Worm (Caenorhabditis elegans) whole organism, L4 larva: ENCODE results near the gene F11G11.13.
"Not testable (repeated sequence)": the region's sequence is repeated elsewhere in the genome, so short reads cannot be mapped to it uniquely, and the experiment has no call there.

Experiments
- F10B5.3 ChIP-seq: sonication (generic microtip); optimal IDR thresholded peaks from 2 replicates; lab custom pipeline; 2016; ENCODE audit warnings: mild to moderate bottlenecking, missing genetic modification characterization, missing compliant biosample characterization
- F26F4.8 ChIP-seq: fragments of 200-800 bp; sonication (Bioruptor generic); conservative IDR thresholded peaks from 2 replicates; pipeline ENCODE4 v1.3.6; 2022; ENCODE audit warnings: missing genetic modification characterization, missing compliant biosample characterization
- F37D6.2 ChIP-seq: sonication (generic microtip); optimal IDR thresholded peaks from 2 replicates; lab custom pipeline; 2016; ENCODE audit warnings: mild to moderate bottlenecking, missing genetic modification characterization, missing compliant biosample characterization
- F49E8.2 ChIP-seq: sonication (generic microtip); optimal IDR thresholded peaks from 2 replicates; lab custom pipeline; 2016; ENCODE audit warnings: missing compliant biosample characterization, mild to moderate bottlenecking, missing genetic modification characterization, borderline replicate concordance
- R02D3.7 ChIP-seq: fragments of 150-350 bp; sonication (generic microtip); optimal IDR thresholded peaks from 3 replicates; lab custom pipeline; 2014; ENCODE audit warnings: missing biosample characterization, missing genetic modification characterization
- T20F7.1 ChIP-seq: fragments of 200-800 bp; sonication (Bioruptor generic); optimal IDR thresholded peaks from 2 replicates; lab custom pipeline; 2018; ENCODE audit warnings: mild to moderate bottlenecking, missing genetic modification characterization, missing compliant biosample characterization
- T26A8.4 ChIP-seq: fragments of 200-800 bp; sonication (Bioruptor generic); IDR thresholded peaks from 2 replicates; pipeline ENCODE4 v1.3.6; 2022; ENCODE audit warnings: missing genetic modification characterization, missing compliant biosample characterization
- Y75B8A.6 ChIP-seq: fragments of 200-800 bp; sonication (Bioruptor generic); IDR thresholded peaks from 2 replicates; pipeline ENCODE4 v1.3.6; 2022; ENCODE audit warnings: missing genetic modification reagents, missing genetic modification characterization, missing compliant biosample characterization
- aha-1 ChIP-seq: fragments of 150-350 bp; peaks from one replicate; lab custom pipeline; 2014; ENCODE audit warnings: missing biosample characterization, missing genetic modification characterization
- ama-1 ChIP-seq: fragments of 150-350 bp; optimal IDR thresholded peaks from 2 replicates; lab custom pipeline; 2014; ENCODE audit warnings: inconsistent platforms, mixed read lengths
- arid-1 ChIP-seq: fragments of 200-800 bp; sonication (Bioruptor generic); conservative IDR thresholded peaks from 2 replicates; pipeline ENCODE4 v1.3.6; 2022; ENCODE audit warnings: missing genetic modification reagents, missing genetic modification characterization, missing compliant biosample characterization
- ceh-28 ChIP-seq: fragments of 150-350 bp; optimal IDR thresholded peaks from 2 replicates; lab custom pipeline; 2014; ENCODE audit warnings: missing biosample characterization, missing genetic modification reagents, missing genetic modification characterization
- cey-2 ChIP-seq: sonication (generic microtip); optimal IDR thresholded peaks from 3 replicates; lab custom pipeline; 2017; ENCODE audit warnings: missing genetic modification characterization, mild to moderate bottlenecking, missing compliant biosample characterization, antibody characterized with exemption, borderline replicate concordance; ENCODE audit not compliant: insufficient read depth
- daf-16 ChIP-seq, 3 experiments: sonication (generic microtip); optimal IDR thresholded peaks; 2 replicates each; lab custom pipeline; 2016 to 2017; ENCODE audit warnings: missing genetic modification characterization in 3 of 3, missing genetic modification reagents in 3 of 3, mild to moderate bottlenecking in 2 of 3, missing compliant biosample characterization in 2 of 3, missing biosample characterization in 1 of 3, moderate library complexity in 1 of 3
- daf-19 ChIP-seq: fragments of 200-800 bp; sonication (Bioruptor generic); conservative IDR thresholded peaks from 2 replicates; pipeline ENCODE4 v1.3.6; 2022; ENCODE audit warnings: missing genetic modification characterization, missing compliant biosample characterization
- dpl-1 ChIP-seq: fragments of 150-350 bp; optimal IDR thresholded peaks from 2 replicates; lab custom pipeline; 2014; ENCODE audit warnings: missing biosample characterization, missing genetic modification reagents, missing genetic modification characterization
- dve-1 ChIP-seq: sonication (generic microtip); optimal IDR thresholded peaks from 2 replicates; lab custom pipeline; 2017; ENCODE audit warnings: antibody characterized with exemption, mild to moderate bottlenecking, missing genetic modification characterization, missing compliant biosample characterization; ENCODE audit not compliant: insufficient read depth
- hlh-11 ChIP-seq: fragments of 200-800 bp; sonication (Bioruptor generic); optimal IDR thresholded peaks from 2 replicates; lab custom pipeline; 2018; ENCODE audit warnings: mild to moderate bottlenecking, missing genetic modification characterization, missing compliant biosample characterization
- hlh-30 ChIP-seq: sonication (generic microtip); optimal IDR thresholded peaks from 2 replicates; lab custom pipeline; 2017; ENCODE audit warnings: antibody characterized with exemption, mild to moderate bottlenecking, missing genetic modification characterization, missing compliant biosample characterization; ENCODE audit not compliant: insufficient read depth
- lim-7 ChIP-seq: fragments of 200-800 bp; sonication (Bioruptor generic); IDR thresholded peaks from 2 replicates; pipeline ENCODE4 v1.3.6; 2022; ENCODE audit warnings: missing genetic modification characterization, missing compliant biosample characterization
- lin-13 ChIP-seq: fragments of 150-350 bp; optimal IDR thresholded peaks from 2 replicates; lab custom pipeline; 2014; ENCODE audit warnings: missing biosample characterization, missing genetic modification reagents, missing genetic modification characterization
- lin-38 ChIP-seq: fragments of 200-800 bp; sonication (Bioruptor generic); IDR thresholded peaks from 2 replicates; pipeline ENCODE4 v1.3.6; 2022; ENCODE audit warnings: missing genetic modification reagents, missing genetic modification characterization, missing compliant biosample characterization
- lsy-2 ChIP-seq, 2 experiments: fragments of 150-350 bp in 1 of 2; sonication (generic microtip) in 1 of 2; optimal IDR thresholded peaks; 2 replicates each; lab custom pipeline; 2014 to 2017; ENCODE audit warnings: missing biosample characterization in 2 of 2, missing genetic modification characterization in 2 of 2
- mep-1 ChIP-seq: fragments of 150-350 bp; sonication (generic microtip); optimal IDR thresholded peaks from 3 replicates; lab custom pipeline; 2014; ENCODE audit warnings: missing biosample characterization, missing genetic modification characterization
- mes-2 ChIP-seq: sonication (generic microtip); optimal IDR thresholded peaks from 2 replicates; lab custom pipeline; 2016; ENCODE audit warnings: missing genotype, mild to moderate bottlenecking, missing genetic modification characterization, missing compliant biosample characterization; ENCODE audit not compliant: poor library complexity, severe bottlenecking
- mxl-3 ChIP-seq: fragments of 200-800 bp; sonication (Bioruptor generic); optimal IDR thresholded peaks from 2 replicates; lab custom pipeline; 2018; ENCODE audit warnings: mild to moderate bottlenecking, missing genetic modification characterization, missing compliant biosample characterization
- nhr-102 ChIP-seq: sonication (generic microtip); optimal IDR thresholded peaks from 2 replicates; lab custom pipeline; 2016; ENCODE audit warnings: mild to moderate bottlenecking, missing genetic modification characterization, moderate library complexity, missing compliant biosample characterization
- nhr-11 ChIP-seq: fragments of 150-350 bp; optimal IDR thresholded peaks from 2 replicates; lab custom pipeline; 2014; ENCODE audit warnings: missing biosample characterization, missing genetic modification characterization
- nhr-48 ChIP-seq: sonication (generic microtip); optimal IDR thresholded peaks from 2 replicates; lab custom pipeline; 2016; ENCODE audit warnings: mild to moderate bottlenecking, missing genetic modification characterization, missing compliant biosample characterization
- pha-4 ChIP-seq, 2 experiments: fragments of 150-350 bp in 1 of 2; fragments of 200-800 bp in 1 of 2; sonication (Bioruptor generic) in 1 of 2; IDR thresholded peaks in 1 of 2; optimal IDR thresholded peaks in 1 of 2; 2 replicates each; pipeline versions ENCODE4 v1.3.6 to Lab custom; 2014 to 2022; ENCODE audit warnings: missing genetic modification characterization in 2 of 2, missing genetic modification reagents in 2 of 2, missing biosample characterization in 1 of 2, missing compliant biosample characterization in 1 of 2
- rbr-2 ChIP-seq: sonication (generic microtip); optimal IDR thresholded peaks from 2 replicates; lab custom pipeline; 2016; ENCODE audit warnings: missing genotype, missing genetic modification characterization, missing compliant biosample characterization
- spr-1 ChIP-seq: sonication (generic microtip); optimal IDR thresholded peaks from 2 replicates; lab custom pipeline; 2016; ENCODE audit warnings: mild to moderate bottlenecking, missing genetic modification characterization, missing compliant biosample characterization
- tra-1 ChIP-seq: fragments of 200-800 bp; sonication (Bioruptor generic); IDR thresholded peaks from 2 replicates; pipeline ENCODE4 v1.3.6; 2022; ENCODE audit warnings: missing genetic modification reagents, missing genetic modification characterization, missing compliant biosample characterization
- zfp-2 ChIP-seq: sonication (generic microtip); optimal IDR thresholded peaks from 2 replicates; lab custom pipeline; 2016; ENCODE audit warnings: mild to moderate bottlenecking, missing genetic modification characterization, missing compliant biosample characterization
- zip-11 ChIP-seq: fragments of 200-800 bp; sonication (Bioruptor generic); IDR thresholded peaks from 2 replicates; pipeline ENCODE4 v1.3.6; 2022; ENCODE audit warnings: missing genetic modification characterization, missing compliant biosample characterization

F11G11.13 gene

DNA sequence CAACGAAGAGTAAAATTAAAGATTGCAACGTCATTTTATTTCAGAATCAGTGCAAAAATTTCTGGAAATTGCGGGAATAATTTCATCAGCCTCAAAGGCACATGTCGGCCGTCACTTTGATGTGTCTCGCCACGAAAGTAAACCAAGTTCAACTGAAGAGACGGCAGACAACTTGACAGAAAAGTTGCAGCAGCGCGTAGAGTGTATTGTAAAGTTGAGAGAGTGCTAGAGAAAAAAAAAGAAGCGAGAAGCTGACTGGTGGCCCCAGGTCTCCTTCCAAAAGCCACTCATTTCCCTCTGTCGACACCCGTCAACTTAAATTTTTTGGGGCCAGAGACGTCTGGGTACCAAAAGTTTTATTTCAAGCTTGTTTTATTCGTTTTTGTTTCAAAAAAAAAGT is 28.3 kb upstream of the F11G11.13 start (continued):
- peak; percentile 80 for TF ChIP-seq mxl-3 (GFP tag; lab: Kevin White, UChicago)
- TF ChIP-seq ceh-28 (tag; lab: Kevin White, UChicago): no peak
- no peak for TF ChIP-seq R02D3.7 (tag; lab: Kevin White, UChicago)
- TF ChIP-seq, all 104 proteins: peak for 40

DNA sequence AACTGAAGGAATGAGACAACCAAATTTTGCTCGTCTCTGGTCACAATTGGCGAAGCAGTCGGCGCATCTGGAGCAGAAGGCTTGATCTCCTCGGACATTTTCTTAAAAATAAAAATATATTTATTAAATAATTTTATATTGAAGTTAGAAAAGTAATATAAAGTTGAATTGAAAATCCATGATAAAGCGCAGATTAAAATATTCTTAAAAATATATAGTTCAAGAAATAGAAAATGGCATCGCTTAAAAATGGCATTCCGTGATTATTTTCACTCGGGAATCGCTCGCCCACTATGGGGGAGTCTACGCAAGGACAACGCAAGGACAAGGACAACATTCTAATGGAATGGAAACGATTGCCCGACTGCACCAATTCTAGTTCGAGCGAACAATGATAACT is 27.7 kb upstream of the F11G11.13 start, which contains the start of gene sgt-1:
Gene sgt-1 (minus strand): TSS at position 101 of the 400 bp plus-strand sequence.
- not testable (repeated sequence) for TF ChIP-seq zip-11 (GFP tag; lab: Robert Waterston, UW); ama-1 (lab: Kevin White, UChicago); lim-7

DNA sequence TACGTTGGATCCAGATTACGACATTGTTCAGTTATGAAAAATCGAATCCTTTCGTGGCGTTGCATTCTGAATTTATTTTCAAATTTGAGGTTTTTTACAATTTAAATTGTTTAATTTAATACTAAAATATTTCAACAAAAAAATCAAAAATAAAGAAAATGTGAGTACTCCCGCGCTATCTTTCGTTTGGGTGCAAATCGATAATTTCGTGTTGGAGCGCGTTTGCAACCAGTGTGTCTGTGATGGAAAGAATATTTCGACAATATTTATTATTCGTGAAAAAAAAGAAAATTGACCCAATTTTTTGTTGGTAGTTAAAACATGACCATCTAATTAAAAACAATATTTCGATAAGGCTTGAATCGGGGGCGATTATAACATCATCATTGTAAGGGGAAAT is 26.1 kb upstream of the F11G11.13 start, which contains the start of gene R05F9.9:
Gene R05F9.9 (minus strand): TSS at position 66 of the 400 bp plus-strand sequence.
- TF ChIP-seq nhr-102 (peak; percentile 16), spr-1 (tag; lab: Kevin White, UChicago) (peak; percentile 28), nhr-11 (tag; lab: Kevin White, UChicago) (no peak), zfp-2 (tag; lab: Kevin White, UChicago) (no peak), lsy-2 (tag; optimal IDR thresholded peaks at IDR 0.05; lab: Kevin White, UChicago) (peak in 1 of 2 experiments; percentile 75), lin-38 (GFP tag; lab: Robert Waterston, UW) (peak; percentile 77), rbr-2 (tag; lab: Kevin White, UChicago) (peak; percentile 27), ceh-28 (tag; lab: Kevin White, UChicago) (no peak), F37D6.2 (no peak), mep-1 (tag; lab: Kevin White, UChicago) (peak; percentile 70), ama-1 (lab: Kevin White, UChicago) (peak; percentile 62), aha-1 (tag; lab: Kevin White, UChicago) (peak; percentile 49), T26A8.4 (GFP tag; lab: Robert Waterston, UW) (0 out of 2 replicates have a peak, but pooled peaks have one; percentile 13), daf-19 (0 out of 2 replicates have a peak, but pooled peaks have one; percentile 33), F10B5.3 (tag; lab: Kevin White, UChicago) (no peak), pha-4 (GFP tag; IDR thresholded peaks at IDR 0.05; lab: Robert Waterston, UW) (peak; percentile 22; the same call in 1 of the 2 replicates), pha-4 (tag; optimal IDR thresholded peaks at IDR 0.05; lab: Kevin White, UChicago) (no peak), daf-16 (GFP tag; optimal IDR thresholded peaks at IDR 0.05; lab: Kevin White, UChicago) (no peak), daf-16 (tag; optimal IDR thresholded peaks at IDR 0.05; lab: Kevin White, UChicago) (peak; percentile 29), hlh-11 (tag; lab: Kevin White, UChicago) (peak; percentile 5), tra-1 (GFP tag; lab: Robert Waterston, UW) (no peak), nhr-48 (tag; lab: Kevin White, UChicago) (peak; percentile 1), F49E8.2 (tag; lab: Kevin White, UChicago) (peak; percentile 0), mes-2 (tag; lab: Kevin White, UChicago) (peak; percentile 68), cey-2 (tag; lab: Kevin White, UChicago) (no peak), hlh-30 (tag; lab: Kevin White, UChicago) (peak; percentile 43), F26F4.8 (GFP tag; lab: Robert Waterston, UW) (no peak), lin-13 (GFP tag; lab: Kevin White, UChicago) (peak; percentile 46), dve-1 (tag; lab: Kevin White, UChicago) (peak; percentile 58), Y75B8A.6 (GFP tag; lab: Robert Waterston, UW) (no peak), dpl-1 (GFP tag; lab: Kevin White, UChicago) (peak; percentile 54), arid-1 (GFP tag; lab: Robert Waterston, UW) (0 out of 2 replicates have a peak, but pooled peaks have one; percentile 10), T20F7.1 (GFP tag; lab: Kevin White, UChicago) (peak; percentile 66)
